Fruit fly (Drosophila melanogaster): Measurements from ENCODE around the gene CG43291.

DNA sequence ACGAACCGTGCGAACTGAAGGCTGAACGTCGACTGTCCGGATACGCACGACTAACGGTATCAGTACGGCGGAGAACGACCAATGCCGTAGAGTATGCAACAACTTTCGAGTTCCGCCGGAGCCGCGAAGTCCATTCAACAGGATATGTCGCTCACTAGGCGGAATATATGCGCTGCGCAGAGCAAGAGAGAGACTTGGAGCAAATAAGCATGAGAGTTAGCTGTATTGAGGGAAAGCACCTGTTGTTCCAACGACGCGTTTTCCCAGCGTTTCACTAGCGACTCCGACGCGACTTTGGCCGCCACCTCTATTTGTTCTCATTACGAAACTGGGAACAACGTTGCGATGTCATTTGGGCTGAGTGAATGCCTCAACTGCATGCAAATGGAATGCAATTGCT, 29.7 kb downstream of the CG43291 start, which contains the start of gene Dop1R1:
- TF ChIP-seq OdsH (GFP tag; optimal IDR thresholded peaks at IDR 0.05) (no peak), eg (GFP tag; IDR thresholded peaks at IDR 0.05) (no peak), pdm3 (GFP tag; optimal IDR thresholded peaks at IDR 0.05) (no peak), Sox102F (GFP tag; optimal IDR thresholded peaks at IDR 0.05) (no peak), CG6808 (GFP tag; optimal IDR thresholded peaks at IDR 0.05) (no peak)
